Worm (Caenorhabditis elegans) whole organism, L4 larva: ENCODE data around the gene mvk-1.

ENCODE experiments used
- D1046.2 ChIP-seq: fragments of 200-800 bp; sonication (Bioruptor generic); IDR thresholded peaks from 2 replicates; pipeline ENCODE4 v1.3.6; 2022; ENCODE audit warnings: missing genetic modification characterization, missing compliant biosample characterization
- F37D6.2 ChIP-seq: sonication (generic microtip); optimal IDR thresholded peaks from 2 replicates; lab custom pipeline; 2016; ENCODE audit warnings: mild to moderate bottlenecking, missing genetic modification characterization, missing compliant biosample characterization
- F49E8.2 ChIP-seq: sonication (generic microtip); optimal IDR thresholded peaks from 2 replicates; lab custom pipeline; 2016; ENCODE audit warnings: missing compliant biosample characterization, mild to moderate bottlenecking, missing genetic modification characterization, borderline replicate concordance
- T26A8.4 ChIP-seq: fragments of 200-800 bp; sonication (Bioruptor generic); IDR thresholded peaks from 2 replicates; pipeline ENCODE4 v1.3.6; 2022; ENCODE audit warnings: missing genetic modification characterization, missing compliant biosample characterization
- Y48G9A.11 ChIP-seq: fragments of 200-800 bp; sonication (Bioruptor generic); IDR thresholded peaks from 2 replicates; pipeline ENCODE4 v1.3.6; 2022; ENCODE audit warnings: missing genetic modification reagents, missing genetic modification characterization, missing compliant biosample characterization
- Y5F2A.4 ChIP-seq: fragments of 200-800 bp; sonication (Bioruptor generic); optimal IDR thresholded peaks from 2 replicates; lab custom pipeline; 2018; ENCODE audit warnings: mild to moderate bottlenecking, missing genetic modification characterization, missing compliant biosample characterization
- Y75B8A.6 ChIP-seq: fragments of 200-800 bp; sonication (Bioruptor generic); IDR thresholded peaks from 2 replicates; pipeline ENCODE4 v1.3.6; 2022; ENCODE audit warnings: missing genetic modification reagents, missing genetic modification characterization, missing compliant biosample characterization
- aha-1 ChIP-seq: fragments of 150-350 bp; peaks from one replicate; lab custom pipeline; 2014; ENCODE audit warnings: missing biosample characterization, missing genetic modification characterization
- arid-1 ChIP-seq: fragments of 200-800 bp; sonication (Bioruptor generic); conservative IDR thresholded peaks from 2 replicates; pipeline ENCODE4 v1.3.6; 2022; ENCODE audit warnings: missing genetic modification reagents, missing genetic modification characterization, missing compliant biosample characterization
- ceh-20 ChIP-seq: fragments of 200-800 bp; sonication (Bioruptor generic); IDR thresholded peaks from 2 replicates; pipeline ENCODE4 v1.3.6; 2022; ENCODE audit warnings: missing genetic modification reagents, missing genetic modification characterization, missing compliant biosample characterization
- ceh-32 ChIP-seq: sonication (generic microtip); optimal IDR thresholded peaks from 2 replicates; lab custom pipeline; 2016; ENCODE audit warnings: mild to moderate bottlenecking, missing genetic modification characterization, missing compliant biosample characterization; ENCODE audit not compliant: poor library complexity
- ceh-62 ChIP-seq: sonication (generic microtip); optimal IDR thresholded peaks from 2 replicates; lab custom pipeline; 2017; ENCODE audit warnings: missing biosample characterization, missing genetic modification characterization
- ces-1 ChIP-seq: fragments of 150-350 bp; sonication (generic microtip); optimal IDR thresholded peaks from 4 replicates; lab custom pipeline; 2014; ENCODE audit warnings: missing biosample characterization, missing genetic modification reagents, missing genetic modification characterization
- cey-2 ChIP-seq: sonication (generic microtip); optimal IDR thresholded peaks from 3 replicates; lab custom pipeline; 2017; ENCODE audit warnings: missing genetic modification characterization, mild to moderate bottlenecking, missing compliant biosample characterization, antibody characterized with exemption, borderline replicate concordance; ENCODE audit not compliant: insufficient read depth
- ctbp-1 ChIP-seq: fragments of 200-800 bp; sonication (Bioruptor generic); IDR thresholded peaks from 2 replicates; pipeline ENCODE4 v1.3.6; 2022; ENCODE audit warnings: missing genetic modification reagents, missing genetic modification characterization, missing compliant biosample characterization
- daf-16 ChIP-seq, 3 experiments: sonication (generic microtip); optimal IDR thresholded peaks; 2 replicates each; lab custom pipeline; 2016 to 2017; ENCODE audit warnings: missing genetic modification characterization in 3 of 3, missing genetic modification reagents in 3 of 3, mild to moderate bottlenecking in 2 of 3, missing compliant biosample characterization in 2 of 3, missing biosample characterization in 1 of 3, moderate library complexity in 1 of 3
- daf-8 ChIP-seq: fragments of 200-800 bp; sonication (Bioruptor generic); IDR thresholded peaks from 2 replicates; pipeline ENCODE4 v1.3.6; 2022; ENCODE audit warnings: missing genetic modification characterization, missing compliant biosample characterization
- dmd-6 ChIP-seq: fragments of 200-800 bp; sonication (Bioruptor generic); IDR thresholded peaks from 2 replicates; pipeline ENCODE4 v1.3.6; 2022; ENCODE audit warnings: missing genetic modification reagents, missing genetic modification characterization, missing compliant biosample characterization
- duxl-1 ChIP-seq: sonication (generic microtip); optimal IDR thresholded peaks from 2 replicates; lab custom pipeline; 2016; ENCODE audit warnings: mild to moderate bottlenecking, missing genetic modification characterization, moderate library complexity, missing compliant biosample characterization; ENCODE audit not compliant: poor library complexity
- dve-1 ChIP-seq: sonication (generic microtip); optimal IDR thresholded peaks from 2 replicates; lab custom pipeline; 2017; ENCODE audit warnings: antibody characterized with exemption, mild to moderate bottlenecking, missing genetic modification characterization, missing compliant biosample characterization; ENCODE audit not compliant: insufficient read depth
- hlh-11 ChIP-seq: fragments of 200-800 bp; sonication (Bioruptor generic); optimal IDR thresholded peaks from 2 replicates; lab custom pipeline; 2018; ENCODE audit warnings: mild to moderate bottlenecking, missing genetic modification characterization, missing compliant biosample characterization
- hlh-30 ChIP-seq: sonication (generic microtip); optimal IDR thresholded peaks from 2 replicates; lab custom pipeline; 2017; ENCODE audit warnings: antibody characterized with exemption, mild to moderate bottlenecking, missing genetic modification characterization, missing compliant biosample characterization; ENCODE audit not compliant: insufficient read depth
- hmg-1.1 ChIP-seq: fragments of 200-800 bp; sonication (Bioruptor generic); IDR thresholded peaks from 2 replicates; pipeline ENCODE4 v1.3.6; 2022; ENCODE audit warnings: missing genetic modification reagents, missing genetic modification characterization, missing compliant biosample characterization
- lin-1 ChIP-seq: fragments of 200-800 bp; sonication (Bioruptor generic); IDR thresholded peaks from 2 replicates; pipeline ENCODE4 v1.3.6; 2022; ENCODE audit warnings: missing genetic modification reagents, missing genetic modification characterization, missing compliant biosample characterization
- lin-13 ChIP-seq: fragments of 150-350 bp; optimal IDR thresholded peaks from 2 replicates; lab custom pipeline; 2014; ENCODE audit warnings: missing biosample characterization, missing genetic modification reagents, missing genetic modification characterization
- lin-15B ChIP-seq: fragments of 150-350 bp; sonication (generic microtip); optimal IDR thresholded peaks from 3 replicates; lab custom pipeline; 2014; ENCODE audit warnings: missing biosample characterization, missing genetic modification characterization
- mdt-29 ChIP-seq: fragments of 200-800 bp; sonication (Bioruptor generic); IDR thresholded peaks from 2 replicates; pipeline ENCODE4 v1.3.6; 2022; ENCODE audit warnings: missing genetic modification reagents, missing genetic modification characterization, missing compliant biosample characterization
- mes-2 ChIP-seq: sonication (generic microtip); optimal IDR thresholded peaks from 2 replicates; lab custom pipeline; 2016; ENCODE audit warnings: missing genotype, mild to moderate bottlenecking, missing genetic modification characterization, missing compliant biosample characterization; ENCODE audit not compliant: poor library complexity, severe bottlenecking
- nhr-10 ChIP-seq: fragments of 150-350 bp; optimal IDR thresholded peaks from 2 replicates; lab custom pipeline; 2014; ENCODE audit warnings: missing biosample characterization, missing genetic modification characterization
- nhr-25 ChIP-seq: sonication (generic microtip); optimal IDR thresholded peaks from 2 replicates; lab custom pipeline; 2017; ENCODE audit warnings: missing genetic modification characterization, mild to moderate bottlenecking, missing compliant biosample characterization, antibody characterized with exemption, moderate library complexity, borderline replicate concordance; ENCODE audit not compliant: insufficient read depth
- nhr-28 ChIP-seq: fragments of 150-350 bp; optimal IDR thresholded peaks from 2 replicates; lab custom pipeline; 2014; ENCODE audit warnings: missing biosample characterization, missing genetic modification characterization
- nhr-41 ChIP-seq: fragments of 200-800 bp; sonication (Bioruptor generic); IDR thresholded peaks from 2 replicates; pipeline ENCODE4 v1.3.6; 2022; ENCODE audit warnings: missing genetic modification reagents, missing genetic modification characterization, missing compliant biosample characterization
- nhr-76 ChIP-seq: fragments of 150-350 bp; optimal IDR thresholded peaks from 2 replicates; lab custom pipeline; 2014; ENCODE audit warnings: missing biosample characterization, missing genetic modification characterization
- nhr-77 ChIP-seq: fragments of 150-350 bp; optimal IDR thresholded peaks from 2 replicates; lab custom pipeline; 2014; ENCODE audit warnings: missing biosample characterization, missing genetic modification characterization
- pqm-1 ChIP-seq: sonication (generic microtip); optimal IDR thresholded peaks from 2 replicates; lab custom pipeline; 2017; ENCODE audit warnings: missing biosample characterization, missing genetic modification characterization
- rbr-2 ChIP-seq: sonication (generic microtip); optimal IDR thresholded peaks from 2 replicates; lab custom pipeline; 2016; ENCODE audit warnings: missing genotype, missing genetic modification characterization, missing compliant biosample characterization
- skn-1 ChIP-seq: fragments of 150-350 bp; optimal IDR thresholded peaks from 2 replicates; lab custom pipeline; 2014; ENCODE audit warnings: missing biosample characterization, missing genetic modification characterization
- snpc-1.2 ChIP-seq: fragments of 200-800 bp; sonication (Bioruptor generic); IDR thresholded peaks from 2 replicates; pipeline ENCODE4 v1.3.6; 2022; ENCODE audit warnings: missing genetic modification reagents, missing genetic modification characterization, missing compliant biosample characterization
- spr-1 ChIP-seq: sonication (generic microtip); optimal IDR thresholded peaks from 2 replicates; lab custom pipeline; 2016; ENCODE audit warnings: mild to moderate bottlenecking, missing genetic modification characterization, missing compliant biosample characterization
- tra-1 ChIP-seq: fragments of 200-800 bp; sonication (Bioruptor generic); IDR thresholded peaks from 2 replicates; pipeline ENCODE4 v1.3.6; 2022; ENCODE audit warnings: missing genetic modification reagents, missing genetic modification characterization, missing compliant biosample characterization
- unc-62 ChIP-seq, 3 experiments: fragments of 150-350 bp in 1 of 3; sonication (generic microtip); optimal IDR thresholded peaks in 2 of 3; peaks in 1 of 3; 1 replicate in 1 of 3; 2 replicates in 2 of 3; lab custom pipeline; 2014 to 2017; ENCODE audit warnings: missing biosample characterization in 3 of 3, missing genetic modification characterization in 3 of 3, missing genetic modification reagents in 3 of 3, missing genotype in 1 of 3
- ztf-7 ChIP-seq: fragments of 150-350 bp; optimal IDR thresholded peaks from 2 replicates; lab custom pipeline; 2014; ENCODE audit warnings: missing biosample characterization, missing genetic modification characterization

Gene mvk-1

DNA sequence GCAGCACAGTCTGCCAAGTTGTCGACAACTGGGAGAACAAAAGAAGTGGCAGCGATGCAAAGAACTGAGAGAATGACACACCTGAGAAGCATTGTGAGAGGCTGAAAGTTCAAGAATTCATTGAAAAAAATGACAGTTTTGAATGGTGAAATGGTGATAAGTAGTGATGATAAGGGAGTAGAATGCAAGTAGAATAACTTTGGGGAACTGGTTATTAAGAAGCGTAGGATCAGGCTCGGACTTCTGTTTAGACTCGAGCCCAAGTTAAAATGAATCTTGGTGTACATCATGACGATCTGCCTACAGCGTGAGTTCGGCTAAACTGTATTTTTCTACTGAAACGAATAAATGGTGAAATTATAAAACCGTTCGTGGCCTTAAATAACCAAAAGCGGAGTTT, 42.5 kb upstream of the mvk-1 start, which contains the start of gene F42A10.7:
TSS of gene F42A10.7 (minus strand) at position 101 of the 400 bp plus-strand sequence.
- TF ChIP-seq hlh-30 = no peak
- TF ChIP-seq Y48G9A.11 = no peak
- no peak for TF ChIP-seq ctbp-1 (GFP tag; lab: Robert Waterston, UW)
- TF ChIP-seq dve-1 (tag; lab: Kevin White, UChicago) = no peak
- TF ChIP-seq ces-1 (GFP tag; lab: Kevin White, UChicago) = no peak
- TF ChIP-seq aha-1 (tag; lab: Kevin White, UChicago) = peak; percentile 81

DNA sequence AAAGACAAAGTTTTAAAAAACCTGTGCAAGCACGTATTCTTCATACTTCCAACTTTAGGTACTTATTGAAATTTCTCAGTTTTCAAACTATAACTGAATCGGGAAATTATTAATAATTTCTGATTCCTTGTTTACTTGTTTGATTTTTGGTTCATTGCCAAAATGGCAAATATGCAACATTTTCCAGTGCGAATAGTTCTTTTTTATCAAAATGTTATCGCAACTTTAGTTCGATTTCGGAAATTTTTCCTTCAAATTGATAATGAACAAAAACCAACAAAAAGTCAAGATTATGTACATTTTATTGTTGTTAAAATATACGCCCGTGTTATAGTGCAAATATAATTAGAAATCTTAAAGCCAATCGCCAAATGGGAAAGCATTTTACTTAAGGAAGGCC, 41.6 kb upstream of the mvk-1 start:
- TF ChIP-seq arid-1 (GFP tag; lab: Robert Waterston, UW) (no peak), nhr-25 (no peak), ceh-20 (no peak), ceh-62 (tag; lab: Kevin White, UChicago) (no peak), daf-16 (GFP tag; optimal IDR thresholded peaks at IDR 0.05; lab: Kevin White, UChicago) (no peak), daf-16 (tag; optimal IDR thresholded peaks at IDR 0.05; lab: Kevin White, UChicago) (peak; percentile 10), T26A8.4 (GFP tag; lab: Robert Waterston, UW) (no peak), spr-1 (tag; lab: Kevin White, UChicago) (no peak), pqm-1 (peak; percentile 3), nhr-77 (no peak), F49E8.2 (no peak), aha-1 (tag; lab: Kevin White, UChicago) (no peak), tra-1 (GFP tag; lab: Robert Waterston, UW) (no peak), hlh-11 (tag; lab: Kevin White, UChicago) (no peak)
- TF ChIP-seq, all 104 proteins: peak for 2

DNA sequence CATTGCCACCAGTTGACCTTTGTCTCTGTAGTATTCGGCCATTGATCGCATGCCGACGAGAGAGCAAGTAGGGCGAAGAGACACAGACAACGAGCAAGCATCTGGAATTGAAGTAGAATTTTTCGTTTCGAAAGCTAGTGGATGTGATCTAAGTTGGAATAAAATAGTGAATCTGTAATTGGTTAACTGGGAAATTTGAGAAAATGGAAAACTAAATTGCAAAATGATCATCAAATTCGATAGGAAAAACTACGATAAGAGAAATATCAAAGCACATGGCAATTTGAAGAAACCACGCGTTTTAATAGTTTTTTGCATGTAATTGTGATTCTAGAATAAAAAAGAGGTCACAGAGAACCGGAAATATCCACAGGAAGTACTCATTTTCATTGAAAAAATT, 40.7 kb upstream of the mvk-1 start, which contains the start of gene F42A10.6:
TSS of gene F42A10.6 (minus strand) at position 101 of the 400 bp plus-strand sequence.
- TF ChIP-seq nhr-28 (peak; percentile 8), pqm-1 (peak; percentile 48), unc-62 (GFP tag; optimal IDR thresholded peaks at IDR 0.05 in 1 of 2; lab: Kevin White, UChicago) (peak in 1 of 2 experiments; percentile 57), unc-62 (tag; optimal IDR thresholded peaks at IDR 0.05; lab: Kevin White, UChicago) (no peak), dmd-6 (GFP tag; lab: Robert Waterston, UW) (peak; percentile 43), F37D6.2 (tag; lab: Kevin White, UChicago) (no peak), ceh-20 (no peak), daf-8 (no peak)
- TF ChIP-seq, all 104 proteins: peak for 4

DNA sequence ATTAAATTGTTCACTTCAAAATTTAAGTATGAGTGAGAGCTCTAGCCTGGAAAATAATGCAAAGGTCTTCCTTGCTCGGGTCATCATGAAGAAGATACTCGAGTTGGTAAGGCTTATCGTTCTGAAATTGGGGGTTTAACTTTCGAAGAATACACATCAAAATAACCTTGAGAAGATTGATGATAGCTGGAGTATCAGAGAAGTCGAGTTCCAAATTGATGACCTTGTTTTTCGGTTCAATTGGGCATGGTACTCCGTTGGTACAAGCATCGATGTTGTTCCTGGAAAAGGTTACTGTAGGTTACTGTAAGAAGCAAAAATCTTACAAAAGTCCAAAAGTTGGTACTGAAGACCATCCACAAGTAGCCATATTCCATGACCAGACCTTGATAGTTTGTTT, 40.1 kb upstream of the mvk-1 start:
- no peak for TF ChIP-seq snpc-1.2 (GFP tag; lab: Robert Waterston, UW)
- no peak for TF ChIP-seq Y5F2A.4 (GFP tag; lab: Kevin White, UChicago)
- no peak for TF ChIP-seq aha-1 (tag; lab: Kevin White, UChicago)
- no peak for TF ChIP-seq pqm-1
- TF ChIP-seq skn-1 (tag; lab: Kevin White, UChicago) = no peak
- TF ChIP-seq mdt-29 (GFP tag; lab: Robert Waterston, UW) = no peak
- TF ChIP-seq ceh-32 (tag; lab: Kevin White, UChicago) = no peak
- no peak for TF ChIP-seq ces-1 (GFP tag; lab: Kevin White, UChicago)
- no peak for TF ChIP-seq F37D6.2 (tag; lab: Kevin White, UChicago)
- TF ChIP-seq lin-15B = no peak

DNA sequence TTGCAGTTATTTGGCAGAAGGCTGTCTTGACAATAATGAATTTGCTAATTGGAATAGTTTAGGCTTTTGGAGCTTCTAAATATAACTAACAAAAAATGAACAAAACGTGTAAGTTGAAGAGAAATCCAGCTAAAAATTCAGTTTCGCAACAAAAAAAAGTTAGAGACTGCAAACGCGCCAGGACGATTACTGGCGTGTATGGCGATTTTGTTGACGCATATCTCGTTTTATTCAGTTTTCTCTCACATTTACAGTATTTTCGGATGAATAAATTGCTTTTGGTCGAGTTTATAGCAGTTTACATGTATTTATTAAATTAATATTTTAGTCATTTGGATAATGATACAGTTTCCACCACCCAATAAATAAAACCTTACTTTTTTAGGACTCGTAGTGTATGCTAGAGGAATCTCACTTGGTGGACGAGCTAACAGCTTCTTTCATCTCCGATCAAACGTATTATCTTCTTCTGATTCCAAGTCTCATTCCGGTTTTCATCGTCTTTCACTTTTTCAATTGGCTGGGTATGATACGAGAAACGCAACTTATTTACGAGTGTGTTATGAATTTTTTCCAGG, 37.0 kb upstream of the mvk-1 start, which contains the start of the genes abcf-3 and F42A10.5:
TSS of gene abcf-3 (plus strand) at position 384 of the 578 bp plus-strand sequence.
TSS of gene F42A10.5 (minus strand) at position 458 of the 578 bp plus-strand sequence.
- TF ChIP-seq lin-13 (GFP tag; lab: Kevin White, UChicago) (peak; percentile 23), nhr-10 (tag; lab: Kevin White, UChicago) (no peak), duxl-1 (tag; lab: Kevin White, UChicago) (peak; percentile 5), dve-1 (tag; lab: Kevin White, UChicago) (peak; percentile 72), nhr-77 (peak; percentile 72), mes-2 (tag; lab: Kevin White, UChicago) (peak; percentile 79), hmg-1.1 (GFP tag; lab: Robert Waterston, UW) (0 out of 2 replicates have a peak, but pooled peaks have one; percentile 29), nhr-41 (GFP tag; lab: Robert Waterston, UW) (no peak), ztf-7 (peak; percentile 4), nhr-76 (tag; lab: Kevin White, UChicago) (no peak), rbr-2 (tag; lab: Kevin White, UChicago) (peak; percentile 52), Y75B8A.6 (GFP tag; lab: Robert Waterston, UW) (no peak), D1046.2 (GFP tag; lab: Robert Waterston, UW) (no peak), daf-8 (no peak), lin-1 (GFP tag; lab: Robert Waterston, UW) (no peak), cey-2 (tag; lab: Kevin White, UChicago) (no peak)
